Worm (Caenorhabditis elegans) whole organism, L1 larva: ENCODE measurements around the gene tram-1.
A peak's percentile ranks its signal among the peaks of the same experiment; 100 is the strongest.

Experiments used
- Y116A8C.19 ChIP-seq: sonication (generic microtip); optimal IDR thresholded peaks from 2 replicates; lab custom pipeline; 2016; ENCODE audit warnings: missing compliant biosample characterization, missing genetic modification characterization, borderline replicate concordance
- alr-1 ChIP-seq: fragments of 200-800 bp; sonication (Bioruptor generic); optimal IDR thresholded peaks from 2 replicates; lab custom pipeline; 2018; ENCODE audit warnings: borderline replicate concordance, mild to moderate bottlenecking, missing genetic modification characterization, missing compliant biosample characterization
- aly-2 ChIP-seq: fragments of 150-350 bp; optimal IDR thresholded peaks from 2 replicates; lab custom pipeline; 2014; ENCODE audit warnings: missing biosample characterization, missing genetic modification characterization
- ama-1 ChIP-seq: fragments of 150-350 bp; optimal IDR thresholded peaks from 2 replicates; lab custom pipeline; 2014
- blmp-1 ChIP-seq: fragments of 150-350 bp; optimal IDR thresholded peaks from 2 replicates; lab custom pipeline; 2014; ENCODE audit warnings: missing biosample characterization, missing genetic modification characterization
- ceh-88 ChIP-seq: fragments of 200-800 bp; sonication (Bioruptor generic); IDR thresholded peaks from 2 replicates; pipeline ENCODE4 v1.3.6; 2022; ENCODE audit warnings: missing genetic modification characterization, missing compliant biosample characterization
- ceh-90 ChIP-seq: sonication (generic microtip); optimal IDR thresholded peaks from 2 replicates; lab custom pipeline; 2016; ENCODE audit warnings: missing genetic modification characterization, missing compliant biosample characterization
- egl-13 ChIP-seq: sonication (generic microtip); optimal IDR thresholded peaks from 2 replicates; lab custom pipeline; 2016; ENCODE audit warnings: missing genotype, missing genetic modification reagents, missing genetic modification characterization, missing compliant biosample characterization
- egl-27 ChIP-seq, 2 experiments: fragments of 150-350 bp in 1 of 2; sonication (generic microtip); optimal IDR thresholded peaks; 3 replicates each; lab custom pipeline; 2017 to 2018; ENCODE audit warnings: missing biosample characterization in 2 of 2, missing genetic modification characterization in 2 of 2, missing genetic modification reagents in 2 of 2
- elt-3 ChIP-seq, 6 experiments: fragments of 150-350 bp in 1 of 6; sonication (generic microtip); optimal IDR thresholded peaks; 2 replicates each; lab custom pipeline; 2017 to 2018; ENCODE audit warnings: missing biosample characterization in 6 of 6, missing genetic modification characterization in 6 of 6, inconsistent platforms in 1 of 6
- fkh-10 ChIP-seq: sonication (generic microtip); optimal IDR thresholded peaks from 2 replicates; lab custom pipeline; 2017; ENCODE audit warnings: missing biosample characterization, missing genetic modification reagents, missing genetic modification characterization
- fkh-8 ChIP-seq: sonication (generic microtip); optimal IDR thresholded peaks from 2 replicates; lab custom pipeline; 2016; ENCODE audit warnings: mild to moderate bottlenecking, missing genetic modification characterization, missing compliant biosample characterization
- fos-1 ChIP-seq: fragments of 150-350 bp; optimal IDR thresholded peaks from 2 replicates; lab custom pipeline; 2014; ENCODE audit warnings: missing biosample characterization, missing genetic modification characterization
- grh-1 ChIP-seq: fragments of 200-800 bp; sonication (Bioruptor generic); IDR thresholded peaks from 2 replicates; pipeline ENCODE4 v1.3.6; 2022; ENCODE audit warnings: missing genetic modification reagents, missing genetic modification characterization, missing compliant biosample characterization
- hlh-17 ChIP-seq: fragments of 200-800 bp; sonication (Bioruptor generic); optimal IDR thresholded peaks from 2 replicates; lab custom pipeline; 2018; ENCODE audit warnings: missing genetic modification characterization, mild to moderate bottlenecking, missing compliant biosample characterization, moderate library complexity, borderline replicate concordance
- irx-1 ChIP-seq: sonication (generic microtip); optimal IDR thresholded peaks from 2 replicates; lab custom pipeline; 2016; ENCODE audit warnings: missing genetic modification characterization, missing compliant biosample characterization
- isw-1 ChIP-seq: fragments of 200-800 bp; sonication (Bioruptor generic); IDR thresholded peaks from 2 replicates; pipeline ENCODE4 v1.3.6; 2022; ENCODE audit warnings: missing genetic modification characterization, missing compliant biosample characterization
- lin-14 ChIP-seq: fragments of 200-800 bp; sonication (Bioruptor generic); optimal IDR thresholded peaks from 2 replicates; lab custom pipeline; 2018; ENCODE audit warnings: mild to moderate bottlenecking, missing genetic modification characterization, moderate library complexity, missing compliant biosample characterization
- lin-39 ChIP-seq: fragments of 150-350 bp; optimal IDR thresholded peaks from 2 replicates; lab custom pipeline; 2014; ENCODE audit warnings: missing biosample characterization, missing genetic modification reagents, missing genetic modification characterization
- mdl-1 ChIP-seq, 2 experiments: fragments of 150-350 bp; optimal IDR thresholded peaks; 2 replicates each; lab custom pipeline; 2014 to 2017; ENCODE audit warnings: missing biosample characterization in 2 of 2, missing genetic modification characterization in 2 of 2, inconsistent platforms in 1 of 2
- mep-1 ChIP-seq: fragments of 150-350 bp; optimal IDR thresholded peaks from 2 replicates; lab custom pipeline; 2014; ENCODE audit warnings: missing biosample characterization, missing genetic modification characterization
- nhr-19 ChIP-seq: fragments of 200-800 bp; sonication (Bioruptor generic); conservative IDR thresholded peaks from 2 replicates; pipeline ENCODE4 v1.3.6; 2022; ENCODE audit warnings: missing genetic modification characterization, missing compliant biosample characterization
- nhr-20 ChIP-seq: sonication (generic microtip); optimal IDR thresholded peaks from 2 replicates; lab custom pipeline; 2016; ENCODE audit warnings: mild to moderate bottlenecking, missing genetic modification characterization, missing compliant biosample characterization
- nhr-237 ChIP-seq: fragments of 150-350 bp; optimal IDR thresholded peaks from 2 replicates; lab custom pipeline; 2014; ENCODE audit warnings: missing biosample characterization, missing genetic modification characterization
- nhr-47 ChIP-seq: sonication (generic microtip); optimal IDR thresholded peaks from 2 replicates; lab custom pipeline; 2016; ENCODE audit warnings: mild to moderate bottlenecking, missing genetic modification characterization, moderate library complexity, missing compliant biosample characterization
- nhr-71 ChIP-seq: sonication (generic microtip); optimal IDR thresholded peaks from 2 replicates; lab custom pipeline; 2016; ENCODE audit warnings: mild to moderate bottlenecking, missing genetic modification characterization, moderate library complexity, missing compliant biosample characterization
- nhr-77 ChIP-seq: fragments of 150-350 bp; optimal IDR thresholded peaks from 2 replicates; lab custom pipeline; 2014; ENCODE audit warnings: missing biosample characterization, missing genetic modification characterization
- nhr-84 ChIP-seq: sonication (generic microtip); optimal IDR thresholded peaks from 2 replicates; lab custom pipeline; 2017; ENCODE audit warnings: missing biosample characterization, missing genetic modification characterization
- nhr-90 ChIP-seq: sonication (generic microtip); optimal IDR thresholded peaks from 2 replicates; lab custom pipeline; 2016; ENCODE audit warnings: mild to moderate bottlenecking, missing genetic modification characterization, missing compliant biosample characterization; ENCODE audit not compliant: poor library complexity
- pax-3 ChIP-seq: fragments of 200-800 bp; sonication (Bioruptor generic); optimal IDR thresholded peaks from 2 replicates; lab custom pipeline; 2018; ENCODE audit warnings: mild to moderate bottlenecking, missing genetic modification characterization, moderate library complexity, missing compliant biosample characterization
- pqm-1 ChIP-seq: sonication (generic microtip); optimal IDR thresholded peaks from 3 replicates; lab custom pipeline; 2017; ENCODE audit warnings: missing biosample characterization, missing genetic modification characterization
- rnt-1 ChIP-seq: sonication (generic microtip); optimal IDR thresholded peaks from 2 replicates; lab custom pipeline; 2016; ENCODE audit warnings: mild to moderate bottlenecking, missing genetic modification characterization, moderate library complexity, missing compliant biosample characterization
- skn-1 ChIP-seq: fragments of 150-350 bp; optimal IDR thresholded peaks from 2 replicates; lab custom pipeline; 2014; ENCODE audit warnings: missing biosample characterization, missing genetic modification characterization
- snu-23 ChIP-seq: sonication (generic microtip); optimal IDR thresholded peaks from 2 replicates; lab custom pipeline; 2016; ENCODE audit warnings: missing genetic modification characterization, missing compliant biosample characterization
- sup-37 ChIP-seq: fragments of 200-800 bp; sonication (Bioruptor generic); optimal IDR thresholded peaks from 2 replicates; lab custom pipeline; 2018; ENCODE audit warnings: mild to moderate bottlenecking, missing genetic modification characterization, missing compliant biosample characterization
- swsn-7 ChIP-seq: sonication (generic microtip); optimal IDR thresholded peaks from 2 replicates; lab custom pipeline; 2016; ENCODE audit warnings: missing genetic modification characterization, missing compliant biosample characterization
- tbx-2 ChIP-seq: sonication (generic microtip); optimal IDR thresholded peaks from 2 replicates; lab custom pipeline; 2016; ENCODE audit warnings: missing genetic modification characterization, missing compliant biosample characterization
- unc-130 ChIP-seq: fragments of 150-350 bp; optimal IDR thresholded peaks from 2 replicates; lab custom pipeline; 2017; ENCODE audit warnings: missing biosample characterization, missing genetic modification characterization, inconsistent platforms
- unc-86 ChIP-seq: sonication (generic microtip); optimal IDR thresholded peaks from 2 replicates; lab custom pipeline; 2016; ENCODE audit warnings: missing genetic modification characterization, missing compliant biosample characterization
- unc-98 ChIP-seq: fragments of 200-800 bp; sonication (Bioruptor generic); IDR thresholded peaks from 2 replicates; pipeline ENCODE4 v1.3.6; 2022; ENCODE audit warnings: missing genetic modification characterization, missing compliant biosample characterization
- vab-15 ChIP-seq: sonication (generic microtip); optimal IDR thresholded peaks from 2 replicates; lab custom pipeline; 2017; ENCODE audit warnings: missing genotype, mild to moderate bottlenecking, missing genetic modification characterization, missing compliant biosample characterization
- zag-1 ChIP-seq: fragments of 150-350 bp; optimal IDR thresholded peaks from 2 replicates; lab custom pipeline; 2014; ENCODE audit warnings: missing biosample characterization, missing genetic modification characterization
- zip-4 ChIP-seq: fragments of 200-800 bp; sonication (Bioruptor generic); optimal IDR thresholded peaks from 2 replicates; lab custom pipeline; 2018; ENCODE audit warnings: mild to moderate bottlenecking, missing genetic modification characterization, moderate library complexity, missing compliant biosample characterization
- ztf-11 ChIP-seq, 2 experiments: sonication (generic microtip); optimal IDR thresholded peaks; 2 replicates each; lab custom pipeline; 2016 to 2017; ENCODE audit warnings: missing genetic modification characterization in 2 of 2, missing biosample characterization in 1 of 2, missing compliant biosample characterization in 1 of 2
- ztf-4 ChIP-seq: fragments of 150-350 bp; optimal IDR thresholded peaks from 2 replicates; lab custom pipeline; 2014; ENCODE audit warnings: missing biosample characterization, missing genetic modification characterization

Gene tram-1

ce11 chrIV:10252350-10252792, 31.3 kb upstream of the tram-1 start (continued):
- TF ChIP-seq sup-37 (GFP tag; lab: Kevin White, UChicago) (peak; percentile 74), nhr-90 (tag; lab: Kevin White, UChicago) (peak; percentile 80), alr-1 (tag; lab: Kevin White, UChicago) (no peak), nhr-20 (peak; percentile 96), nhr-47 (peak; percentile 96), zip-4 (GFP tag; lab: Kevin White, UChicago) (peak; percentile 55), ztf-11 (tag; optimal IDR thresholded peaks at IDR 0.05; lab: Kevin White, UChicago) (peak in 1 of 2 experiments; percentile 41), unc-86 (tag; lab: Kevin White, UChicago) (peak; percentile 97), ceh-88 (GFP tag; lab: Robert Waterston, UW) (peak; percentile 72), swsn-7 (peak; percentile 94), ama-1 (lab: Kevin White, UChicago) (peak; percentile 63), unc-130 (no peak), hlh-17 (GFP tag; lab: Kevin White, UChicago) (no peak), skn-1 (tag; lab: Kevin White, UChicago) (peak; percentile 67), vab-15 (tag; lab: Kevin White, UChicago) (peak; percentile 19), fos-1 (tag; lab: Kevin White, UChicago) (peak; percentile 60), nhr-237 (tag; lab: Kevin White, UChicago) (peak; percentile 78), irx-1 (tag; lab: Kevin White, UChicago) (peak; percentile 90), lin-14 (GFP tag; lab: Kevin White, UChicago) (peak; percentile 100), grh-1 (GFP tag; lab: Robert Waterston, UW) (peak; percentile 46; the same call in 1 of the 2 replicates), aly-2 (tag; lab: Kevin White, UChicago) (peak; percentile 73), nhr-71 (tag; lab: Kevin White, UChicago) (peak; percentile 99), nhr-84 (no peak), blmp-1 (peak; percentile 96), isw-1 (GFP tag; lab: Robert Waterston, UW) (peak; percentile 83), mdl-1 (tag; optimal IDR thresholded peaks at IDR 0.05; lab: Kevin White, UChicago) (peak; percentile 82 to 92), lin-39 (peak; percentile 40), fkh-10 (peak; percentile 93), tbx-2 (tag; lab: Kevin White, UChicago) (peak; percentile 95), nhr-77 (tag; lab: Kevin White, UChicago) (peak; percentile 82), mep-1 (peak; percentile 81), rnt-1 (tag; lab: Kevin White, UChicago) (peak; percentile 86), pax-3 (tag; lab: Kevin White, UChicago) (peak; percentile 87), Y116A8C.19 (tag; lab: Kevin White, UChicago) (no peak), egl-27 (tag; optimal IDR thresholded peaks at IDR 0.05; lab: Kevin White, UChicago) (peak; percentile 36 to 65), nhr-19 (peak; percentile 91), unc-98 (peak; percentile 48; the same call in 1 of the 2 replicates)

ce11 chrIV:10251764-10252163, 30.7 kb upstream of the tram-1 start:
- TF ChIP-seq pqm-1 (tag; lab: Kevin White, UChicago) = no peak
- TF ChIP-seq ztf-4 (tag; lab: Kevin White, UChicago) = no peak
- no peak for TF ChIP-seq zag-1 (tag; lab: Kevin White, UChicago)
- no peak for TF ChIP-seq snu-23 (GFP tag; lab: Kevin White, UChicago)
- TF ChIP-seq irx-1 (tag; lab: Kevin White, UChicago) = no peak
- TF ChIP-seq nhr-237 (tag; lab: Kevin White, UChicago) = no peak
- no peak for TF ChIP-seq fkh-8 (tag; lab: Kevin White, UChicago)
- no peak for TF ChIP-seq ceh-90
- no peak for TF ChIP-seq egl-13 (tag; lab: Kevin White, UChicago)
- no peak for TF ChIP-seq vab-15 (tag; lab: Kevin White, UChicago)
- TF ChIP-seq elt-3 (tag; optimal IDR thresholded peaks at IDR 0.05; lab: Kevin White, UChicago) = no peak
